Worm (Caenorhabditis elegans): ENCODE results near the gene clec-75.
"Not testable (repeated sequence)": the region's sequence is repeated elsewhere in the genome, so short reads cannot be mapped to it uniquely, and the experiment has no call there.

The clec-75 gene

ce11 chrIV:3960396-3960795 lies at the start of gene clec-75:
Gene clec-75 (plus strand): TSS chrIV:3960734.
- peak; percentile 36 for TF ChIP-seq nhr-80 (tag; optimal IDR thresholded peaks at IDR 0.05)
- TF ChIP-seq akir-1 (GFP tag; optimal IDR thresholded peaks at IDR 0.05), result no peak

- not testable (repeated sequence) for TF ChIP-seq B0019.2 (GFP tag; conservative IDR thresholded peaks at IDR 0.05); ztf-25 (GFP tag; IDR thresholded peaks at IDR 0.05); F57C9.4 (tag; optimal IDR thresholded peaks at IDR 0.05)
These were observed 48.7 kb upstream of the clec-75 start, which contains the start of gene F56D6.18 for ce11 chrIV:3911848-3912247. Gene F56D6.18 (minus strand): TSS chrIV:3911948.

ce11 chrIV:3912598-3912997 lies 47.9 kb upstream of the clec-75 start, which contains the start of gene F56D6.20:
Gene F56D6.20 (plus strand): TSS chrIV:3912898.
- TF ChIP-seq F57A8.1 (GFP tag; optimal IDR thresholded peaks at IDR 0.05) (no peak), Y53F4B.3 (GFP tag; IDR thresholded peaks at IDR 0.05) (no peak), F57C9.4 (tag; optimal IDR thresholded peaks at IDR 0.05) (no peak), sdz-38 (tag; optimal IDR thresholded peaks at IDR 0.05) (no peak), mes-4 (tag; optimal IDR thresholded peaks at IDR 0.05) (no peak), nhr-120 (GFP tag; IDR thresholded peaks at IDR 0.05) (no peak)

- TF ChIP-seq mel-28 (tag; optimal IDR thresholded peaks at IDR 0.05; ENCODE audit: borderline replicate concordance), result no peak
- no peak for TF ChIP-seq Y53F4B.3 (GFP tag; IDR thresholded peaks at IDR 0.05)
- no peak for TF ChIP-seq aptf-2 (GFP tag; conservative IDR thresholded peaks at IDR 0.05)
- no peak for TF ChIP-seq attf-3 (GFP tag; conservative IDR thresholded peaks at IDR 0.05)
- no peak for TF ChIP-seq rec-8 (tag; optimal IDR thresholded peaks at IDR 0.05)
- no peak for TF ChIP-seq let-526 (GFP tag; IDR thresholded peaks at IDR 0.05)
- no peak for TF ChIP-seq Y56A3A.18 (GFP tag; IDR thresholded peaks at IDR 0.05)
- no peak for TF ChIP-seq Y53G8AR.9 (GFP tag; conservative IDR thresholded peaks at IDR 0.05)
- no peak for TF ChIP-seq lin-35 (GFP tag; optimal IDR thresholded peaks at IDR 0.05)
- TF ChIP-seq nhr-120 (GFP tag; IDR thresholded peaks at IDR 0.05), result no peak
- no peak for TF ChIP-seq lsl-1 (GFP tag; optimal IDR thresholded peaks at IDR 0.05)
- no peak for TF ChIP-seq pbrm-1 (GFP tag; IDR thresholded peaks at IDR 0.05)
- no peak for TF ChIP-seq ztf-22 (GFP tag; optimal IDR thresholded peaks at IDR 0.05)
- no peak for TF ChIP-seq tbp1 (GFP tag; optimal IDR thresholded peaks at IDR 0.05)
- no peak for TF ChIP-seq snpc-3.4 (tag; optimal IDR thresholded peaks at IDR 0.05)
- no peak for TF ChIP-seq attf-5 (GFP tag; optimal IDR thresholded peaks at IDR 0.05)
- TF ChIP-seq nhr-90 (tag; optimal IDR thresholded peaks at IDR 0.05), result no peak
- no peak for TF ChIP-seq rpc-1 (optimal IDR thresholded peaks at IDR 0.05)
- TF ChIP-seq rpc-1 (tag; optimal IDR thresholded peaks at IDR 0.05), result no peak
- TF ChIP-seq sdz-38 (tag; optimal IDR thresholded peaks at IDR 0.05), result no peak
These were observed 46.1 kb upstream of the clec-75 start, which contains the start of gene F56D6.19 for ce11 chrIV:3914462-3914861. Gene F56D6.19 (plus strand): TSS chrIV:3914762.

ce11 chrIV:3915296-3915695 lies 45.2 kb upstream of the clec-75 start, which contains the start of gene srz-20:
Gene srz-20 (plus strand): TSS chrIV:3915596.
- TF ChIP-seq nhr-120 (GFP tag; IDR thresholded peaks at IDR 0.05), result no peak
- no peak for TF ChIP-seq mes-4 (tag; optimal IDR thresholded peaks at IDR 0.05)
- TF ChIP-seq athp-1 (tag; optimal IDR thresholded peaks at IDR 0.05), result no peak
- no peak for TF ChIP-seq egl-18 (GFP tag; IDR thresholded peaks at IDR 0.05)
- no peak for TF ChIP-seq lsl-1 (GFP tag; optimal IDR thresholded peaks at IDR 0.05)
- no peak for TF ChIP-seq atf-7 (tag; optimal IDR thresholded peaks at IDR 0.05)
- TF ChIP-seq ama-1 (optimal IDR thresholded peaks at IDR 0.05), result no peak
- TF ChIP-seq ama-1 (GFP tag; optimal IDR thresholded peaks at IDR 0.05), result no peak
- no peak for TF ChIP-seq Y95B8A.8 (GFP tag; IDR thresholded peaks at IDR 0.05)
- no peak for TF ChIP-seq aptf-3 (GFP tag; IDR thresholded peaks at IDR 0.05)
- TF ChIP-seq fkh-3 (tag; optimal IDR thresholded peaks at IDR 0.05), result no peak
- no peak for TF ChIP-seq F57C9.4 (tag; optimal IDR thresholded peaks at IDR 0.05)
- no peak for TF ChIP-seq ztf-25 (GFP tag; IDR thresholded peaks at IDR 0.05)
- TF ChIP-seq lir-1 (GFP tag; conservative IDR thresholded peaks at IDR 0.05), result no peak
- no peak for TF ChIP-seq B0019.2 (GFP tag; conservative IDR thresholded peaks at IDR 0.05)
- no peak for TF ChIP-seq chd-7 (tag; optimal IDR thresholded peaks at IDR 0.05)
- TF ChIP-seq nhr-179 (tag; optimal IDR thresholded peaks at IDR 0.05), result no peak
- no peak for TF ChIP-seq ceh-58 (GFP tag; IDR thresholded peaks at IDR 0.05)
- no peak for TF ChIP-seq F23B12.7 (tag; optimal IDR thresholded peaks at IDR 0.05; ENCODE audit: insufficient read depth)
- no peak for TF ChIP-seq F39B2.1 (GFP tag; IDR thresholded peaks at IDR 0.05)
- TF ChIP-seq unc-130 (GFP tag; optimal IDR thresholded peaks at IDR 0.05), result no peak
